Worm (Caenorhabditis elegans): Measurements from ENCODE around the gene spp-10.

spp-10 gene

ce11 chrIV:8432709-8433108 lies 44.3 kb upstream of the spp-10 start, which contains the start of the genes T26A8.4 and pdtf-1:
Gene T26A8.4, minus strand, starts transcription at chrIV:8432893.
Gene pdtf-1, plus strand, starts transcription at chrIV:8433038.
- TF ChIP-seq nhr-77 (tag; optimal IDR thresholded peaks at IDR 0.05): peak; percentile 60
- peak; percentile 93 for TF ChIP-seq nhr-43 (tag; optimal IDR thresholded peaks at IDR 0.05; ENCODE audit: poor library complexity, severe bottlenecking)
- TF ChIP-seq nhr-11 (tag; optimal IDR thresholded peaks at IDR 0.05): peak; percentile 85
- peak; percentile 92 for TF ChIP-seq lsy-12 (tag; optimal IDR thresholded peaks at IDR 0.05)
- no peak for TF ChIP-seq daf-12 (tag; optimal IDR thresholded peaks at IDR 0.05)
- TF ChIP-seq ceh-28 (tag; optimal IDR thresholded peaks at IDR 0.05): peak; percentile 86
- TF ChIP-seq nhr-23 (tag; optimal IDR thresholded peaks at IDR 0.05): peak; percentile 99
- TF ChIP-seq skn-1 (tag; optimal IDR thresholded peaks at IDR 0.05): peak; percentile 94
- no peak for TF ChIP-seq fkh-2 (tag; optimal IDR thresholded peaks at IDR 0.05)
- no peak for TF ChIP-seq ztf-11 (tag; optimal IDR thresholded peaks at IDR 0.05)
- TF ChIP-seq ama-1 (optimal IDR thresholded peaks at IDR 0.05): peak; percentile 94
- TF ChIP-seq elt-1 (tag; optimal IDR thresholded peaks at IDR 0.05): peak; percentile 39
- peak; percentile 1 to 86 (median 40) for TF ChIP-seq elt-3 (tag; optimal IDR thresholded peaks at IDR 0.05)
- TF ChIP-seq ceh-9 (tag; optimal IDR thresholded peaks at IDR 0.05): no peak
- no peak for TF ChIP-seq unc-39 (tag; optimal IDR thresholded peaks at IDR 0.05)
- TF ChIP-seq ceh-16 (tag; optimal IDR thresholded peaks at IDR 0.05): no peak
- peak; percentile 87 for TF ChIP-seq pqm-1 (tag; optimal IDR thresholded peaks at IDR 0.05)
- peak; percentile 68 for TF ChIP-seq zag-1 (tag; optimal IDR thresholded peaks at IDR 0.05)
- peak; percentile 93 for TF ChIP-seq jun-1 (tag; optimal IDR thresholded peaks at IDR 0.05)
- TF ChIP-seq nhr-67 (tag; optimal IDR thresholded peaks at IDR 0.05): no peak
- peak; percentile 2 for TF ChIP-seq sea-2 (GFP tag; optimal IDR thresholded peaks at IDR 0.05)
- TF ChIP-seq lin-39 (tag; optimal IDR thresholded peaks at IDR 0.05): peak; percentile 98
- TF ChIP-seq nhr-76 (tag; optimal IDR thresholded peaks at IDR 0.05): peak; percentile 68
- TF ChIP-seq unc-62 (GFP tag; optimal IDR thresholded peaks at IDR 0.05): peak; percentile 20
- peak; percentile 75 for TF ChIP-seq hmg-11 (tag; optimal IDR thresholded peaks at IDR 0.05)
- no peak for TF ChIP-seq mml-1 (tag; optimal IDR thresholded peaks at IDR 0.05)
- peak; percentile 82 for TF ChIP-seq ceh-82 (tag; optimal IDR thresholded peaks at IDR 0.05)
- peak; percentile 94 for TF ChIP-seq lin-15B (tag; optimal IDR thresholded peaks at IDR 0.05)
- TF ChIP-seq tbx-2 (tag; optimal IDR thresholded peaks at IDR 0.05): peak; percentile 64
- TF ChIP-seq ZK546.5 (tag; optimal IDR thresholded peaks at IDR 0.05): no peak
- no peak for TF ChIP-seq aly-2 (tag; optimal IDR thresholded peaks at IDR 0.05)
- peak; percentile 77 for TF ChIP-seq ztf-4 (tag; optimal IDR thresholded peaks at IDR 0.05)
- peak; percentile 99 for TF ChIP-seq nhr-25 (tag; optimal IDR thresholded peaks at IDR 0.05)
- TF ChIP-seq eor-1 (tag; optimal IDR thresholded peaks at IDR 0.05): no peak
- peak; percentile 89 for TF ChIP-seq R02D3.7 (tag; optimal IDR thresholded peaks at IDR 0.05)
- peak; percentile 100 for TF ChIP-seq nfya-1 (tag; optimal IDR thresholded peaks at IDR 0.05; ENCODE audit: insufficient read depth)
- TF ChIP-seq snpc-4 (tag; optimal IDR thresholded peaks at IDR 0.05): peak; percentile 94
- peak; percentile 79 for TF ChIP-seq egl-27 (tag; optimal IDR thresholded peaks at IDR 0.05)
- peak; percentile 22 for TF ChIP-seq nhr-28 (tag; optimal IDR thresholded peaks at IDR 0.05)
- peak; percentile 99 for TF ChIP-seq pha-4 (tag; optimal IDR thresholded peaks at IDR 0.05)
- TF ChIP-seq nhr-12 (tag; optimal IDR thresholded peaks at IDR 0.05): no peak
- peak; percentile 85 for TF ChIP-seq mdl-1 (tag; optimal IDR thresholded peaks at IDR 0.05)
- TF ChIP-seq fkh-10 (GFP tag; optimal IDR thresholded peaks at IDR 0.05): peak; percentile 57
- peak; percentile 94 for TF ChIP-seq egl-5 (tag; optimal IDR thresholded peaks at IDR 0.05)
- peak; percentile 77 for TF ChIP-seq elt-2 (tag; optimal IDR thresholded peaks at IDR 0.05)
- peak; percentile 46 for TF ChIP-seq fos-1 (tag; optimal IDR thresholded peaks at IDR 0.05)
- no peak for TF ChIP-seq nhr-237 (tag; optimal IDR thresholded peaks at IDR 0.05)
